Worm (Caenorhabditis elegans): ENCODE data around the gene C46G7.5.

- TF ChIP-seq scrt-1 (GFP tag; IDR thresholded peaks at IDR 0.05) (no peak), ama-1 (optimal IDR thresholded peaks at IDR 0.05) (no peak), tra-4 (tag; optimal IDR thresholded peaks at IDR 0.05) (no peak), pes-1 (GFP tag; IDR thresholded peaks at IDR 0.05) (no peak), F13C5.2 (tag; optimal IDR thresholded peaks at IDR 0.05) (no peak), ets-7 (tag; optimal IDR thresholded peaks at IDR 0.05) (no peak)
Observed at ce11 chrIV:5975202-5975601, 36.2 kb downstream of the C46G7.5 start, which contains the start of gene unc-44.
